Fruit fly (Drosophila melanogaster) whole organism, prepupa: ENCODE data around the gene Cand1.

Source experiments
- Eip75B ChIP-seq: fragments of 200-800 bp; sonication (Bioruptor generic); optimal IDR thresholded peaks from 3 replicates; lab custom pipeline; 2016; ENCODE audit warnings: missing biosample characterization, missing genetic modification characterization
- Eip78C ChIP-seq: fragments of 200-800 bp; sonication (Bioruptor generic); peaks from one replicate; lab custom pipeline; 2016; ENCODE audit warnings: missing biosample characterization, missing genetic modification characterization

- TF ChIP-seq Eip78C (no peak), Eip75B (GFP tag; lab: Kevin White, UChicago) (no peak)
Measured at dm6 chr2L:10327790-10328189, 34.7 kb downstream of the Cand1 start, which contains the start of gene RnrL.
